Worm (Caenorhabditis elegans) whole organism, late embryonic: ENCODE measurements around the gene F53F4.4.

Experiments
- C08G9.2 ChIP-seq: sonication (generic microtip); optimal IDR thresholded peaks from 2 replicates; lab custom pipeline; 2016; ENCODE audit warnings: mild to moderate bottlenecking, missing genetic modification characterization, moderate library complexity, missing compliant biosample characterization
- C38D4.7 ChIP-seq: fragments of 200-800 bp; sonication (Bioruptor generic); optimal IDR thresholded peaks from 2 replicates; lab custom pipeline; 2018; ENCODE audit warnings: mild to moderate bottlenecking, missing genetic modification characterization, moderate library complexity, missing compliant biosample characterization
- K02D7.2 ChIP-seq: sonication (generic microtip); optimal IDR thresholded peaks from 2 replicates; lab custom pipeline; 2017; ENCODE audit warnings: mild to moderate bottlenecking, missing genetic modification characterization, missing compliant biosample characterization
- K09A11.1 ChIP-seq: sonication (generic microtip); optimal IDR thresholded peaks from 2 replicates; lab custom pipeline; 2017; ENCODE audit warnings: antibody characterized with exemption, mild to moderate bottlenecking, missing genetic modification characterization, missing compliant biosample characterization; ENCODE audit not compliant: insufficient read depth
- T23F11.4 ChIP-seq: fragments of 200-800 bp; sonication (Bioruptor generic); optimal IDR thresholded peaks from 2 replicates; lab custom pipeline; 2018; ENCODE audit warnings: mild to moderate bottlenecking, missing genetic modification characterization, missing compliant biosample characterization
- Y22D7AL.16 ChIP-seq: sonication (generic microtip); optimal IDR thresholded peaks from 2 replicates; lab custom pipeline; 2016; ENCODE audit warnings: missing genetic modification characterization, missing compliant biosample characterization
- ceh-18 ChIP-seq: sonication (generic microtip); optimal IDR thresholded peaks from 2 replicates; lab custom pipeline; 2016; ENCODE audit warnings: missing genetic modification characterization, missing compliant biosample characterization
- ceh-2 ChIP-seq: sonication (generic microtip); optimal IDR thresholded peaks from 2 replicates; lab custom pipeline; 2016; ENCODE audit warnings: missing genotype, missing genetic modification characterization, missing compliant biosample characterization
- ceh-30 ChIP-seq: fragments of 150-350 bp; optimal IDR thresholded peaks from 2 replicates; lab custom pipeline; 2014; ENCODE audit warnings: missing biosample characterization, missing genetic modification characterization
- ceh-31 ChIP-seq: sonication (generic microtip); optimal IDR thresholded peaks from 2 replicates; lab custom pipeline; 2016; ENCODE audit warnings: missing genetic modification characterization, missing compliant biosample characterization
- ceh-34 ChIP-seq: sonication (generic microtip); optimal IDR thresholded peaks from 2 replicates; lab custom pipeline; 2016; ENCODE audit warnings: mild to moderate bottlenecking, missing genetic modification characterization, missing compliant biosample characterization
- ceh-48 ChIP-seq: sonication (generic microtip); optimal IDR thresholded peaks from 2 replicates; lab custom pipeline; 2016; ENCODE audit warnings: missing genetic modification characterization, inconsistent platforms, missing compliant biosample characterization
- ceh-6 ChIP-seq: fragments of 200-800 bp; sonication (Bioruptor generic); optimal IDR thresholded peaks from 2 replicates; lab custom pipeline; 2018; ENCODE audit warnings: mild to moderate bottlenecking, missing genetic modification characterization, missing compliant biosample characterization
- ceh-9 ChIP-seq: sonication (generic microtip); optimal IDR thresholded peaks from 2 replicates; lab custom pipeline; 2016; ENCODE audit warnings: mild to moderate bottlenecking, missing genetic modification characterization, inconsistent platforms, missing compliant biosample characterization
- che-1 ChIP-seq: sonication (generic microtip); optimal IDR thresholded peaks from 2 replicates; lab custom pipeline; 2016; ENCODE audit warnings: mild to moderate bottlenecking, missing genetic modification characterization, missing compliant biosample characterization
- elt-4 ChIP-seq: sonication (generic microtip); optimal IDR thresholded peaks from 2 replicates; lab custom pipeline; 2016; ENCODE audit warnings: missing genetic modification characterization, missing compliant biosample characterization
- eyg-1 ChIP-seq: sonication (generic microtip); optimal IDR thresholded peaks from 2 replicates; lab custom pipeline; 2016; ENCODE audit warnings: missing genotype, missing genetic modification characterization, missing compliant biosample characterization
- fax-1 ChIP-seq: sonication (generic microtip); optimal IDR thresholded peaks from 2 replicates; lab custom pipeline; 2016; ENCODE audit warnings: missing genotype, missing genetic modification characterization, missing compliant biosample characterization
- hlh-30 ChIP-seq: sonication (generic microtip); optimal IDR thresholded peaks from 2 replicates; lab custom pipeline; 2017; ENCODE audit warnings: antibody characterized with exemption, missing genetic modification characterization, missing compliant biosample characterization; ENCODE audit not compliant: insufficient read depth
- lim-6 ChIP-seq: sonication (generic microtip); optimal IDR thresholded peaks from 2 replicates; lab custom pipeline; 2016; ENCODE audit warnings: missing genetic modification characterization, missing compliant biosample characterization
- madf-2 ChIP-seq: sonication (generic microtip); optimal IDR thresholded peaks from 2 replicates; lab custom pipeline; 2017; ENCODE audit warnings: missing genetic modification characterization, missing compliant biosample characterization
- nfya-1 ChIP-seq: sonication (generic microtip); optimal IDR thresholded peaks from 2 replicates; lab custom pipeline; 2017; ENCODE audit warnings: missing genetic modification characterization, mild to moderate bottlenecking, missing compliant biosample characterization, antibody characterized with exemption, moderate library complexity
- nhr-232 ChIP-seq: sonication (generic microtip); optimal IDR thresholded peaks from 2 replicates; lab custom pipeline; 2016; ENCODE audit warnings: missing genetic modification characterization, missing compliant biosample characterization
- npax-4 ChIP-seq: sonication (generic microtip); optimal IDR thresholded peaks from 2 replicates; lab custom pipeline; 2016; ENCODE audit warnings: missing genetic modification characterization, missing compliant biosample characterization
- pax-1 ChIP-seq: fragments of 150-350 bp; optimal IDR thresholded peaks from 2 replicates; lab custom pipeline; 2014; ENCODE audit warnings: missing biosample characterization, missing genetic modification characterization
- pha-4 ChIP-seq: fragments of 150-350 bp; optimal IDR thresholded peaks from 2 replicates; lab custom pipeline; 2018; ENCODE audit warnings: missing biosample characterization, missing genetic modification reagents, missing genetic modification characterization
- pqm-1 ChIP-seq: sonication (generic microtip); optimal IDR thresholded peaks from 2 replicates; lab custom pipeline; 2016; ENCODE audit warnings: missing genetic modification characterization, missing compliant biosample characterization
- pros-1 ChIP-seq: fragments of 150-350 bp; optimal IDR thresholded peaks from 2 replicates; lab custom pipeline; 2014; ENCODE audit warnings: missing biosample characterization, missing genetic modification reagents, missing genetic modification characterization
- ref-2 ChIP-seq: sonication (generic microtip); optimal IDR thresholded peaks from 2 replicates; lab custom pipeline; 2016; ENCODE audit warnings: missing genetic modification characterization, missing compliant biosample characterization
- rnt-1 ChIP-seq: sonication (generic microtip); optimal IDR thresholded peaks from 2 replicates; lab custom pipeline; 2016; ENCODE audit warnings: missing genetic modification characterization, missing compliant biosample characterization
- sdc-2 ChIP-seq: sonication (generic microtip); optimal IDR thresholded peaks from 2 replicates; lab custom pipeline; 2016; ENCODE audit warnings: missing genotype, missing genetic modification characterization, missing compliant biosample characterization
- sox-2 ChIP-seq: fragments of 200-800 bp; sonication (Bioruptor generic); IDR thresholded peaks from 2 replicates; pipeline ENCODE4 v1.3.6; 2022; ENCODE audit warnings: missing genetic modification reagents, missing genetic modification characterization, missing compliant biosample characterization
- sox-4 ChIP-seq: sonication (generic microtip); optimal IDR thresholded peaks from 2 replicates; lab custom pipeline; 2017; ENCODE audit warnings: mild to moderate bottlenecking, missing genetic modification characterization, inconsistent platforms, missing compliant biosample characterization
- syd-9 ChIP-seq: sonication (generic microtip); optimal IDR thresholded peaks from 2 replicates; lab custom pipeline; 2016; ENCODE audit warnings: mild to moderate bottlenecking, missing genetic modification characterization, moderate library complexity, missing compliant biosample characterization
- tbx-2 ChIP-seq: sonication (generic microtip); optimal IDR thresholded peaks from 2 replicates; lab custom pipeline; 2016; ENCODE audit warnings: missing genetic modification characterization, missing compliant biosample characterization
- ttx-3 ChIP-seq: sonication (generic microtip); optimal IDR thresholded peaks from 2 replicates; lab custom pipeline; 2016; ENCODE audit warnings: missing genetic modification reagents, missing genetic modification characterization, missing compliant biosample characterization
- unc-42 ChIP-seq: sonication (generic microtip); optimal IDR thresholded peaks from 2 replicates; lab custom pipeline; 2016; ENCODE audit warnings: missing genotype, missing genetic modification characterization, missing compliant biosample characterization
- unc-55 ChIP-seq: sonication (generic microtip); optimal IDR thresholded peaks from 2 replicates; lab custom pipeline; 2017; ENCODE audit warnings: missing biosample characterization, missing genetic modification reagents, missing genetic modification characterization
- unc-86 ChIP-seq: sonication (generic microtip); optimal IDR thresholded peaks from 2 replicates; lab custom pipeline; 2016; ENCODE audit warnings: missing genetic modification characterization, missing compliant biosample characterization
- zip-5 ChIP-seq: sonication (generic microtip); optimal IDR thresholded peaks from 2 replicates; lab custom pipeline; 2016; ENCODE audit warnings: missing genetic modification characterization, missing compliant biosample characterization
- ztf-16 ChIP-seq: sonication (generic microtip); optimal IDR thresholded peaks from 2 replicates; lab custom pipeline; 2017; ENCODE audit warnings: missing genetic modification characterization, missing compliant biosample characterization

Gene F53F4.4

ce11 chrV:13565197-13565596 lies 28.0 kb upstream of the F53F4.4 start (continued):
- TF ChIP-seq pha-4 (tag; lab: Kevin White, UChicago) (no peak), ceh-2 (tag; lab: Kevin White, UChicago) (no peak), pqm-1 (tag; lab: Kevin White, UChicago) (no peak), unc-42 (tag; lab: Kevin White, UChicago) (peak; percentile 5), fax-1 (tag; lab: Kevin White, UChicago) (no peak), K09A11.1 (tag; lab: Kevin White, UChicago) (no peak), eyg-1 (no peak), sox-2 (GFP tag; lab: Robert Waterston, UW) (peak; percentile 15; the same call in 1 of the 2 replicates), ceh-34 (tag; lab: Kevin White, UChicago) (no peak), lim-6 (tag; lab: Kevin White, UChicago) (no peak), K02D7.2 (no peak), npax-4 (tag; lab: Kevin White, UChicago) (no peak), Y22D7AL.16 (tag; lab: Kevin White, UChicago) (no peak), T23F11.4 (GFP tag; lab: Kevin White, UChicago) (no peak), pax-1 (no peak), sox-4 (tag; lab: Kevin White, UChicago) (no peak), elt-4 (no peak), nfya-1 (tag; lab: Kevin White, UChicago) (peak; percentile 67), unc-86 (no peak)

ce11 chrV:13565781-13566180 lies 27.4 kb upstream of the F53F4.4 start, which contains the start of gene slrp-1:
TSS of gene slrp-1 (plus strand) at chrV:13565863.
- TF ChIP-seq ceh-34 (tag; lab: Kevin White, UChicago): no peak
- no peak for TF ChIP-seq ztf-16 (tag; lab: Kevin White, UChicago)
- TF ChIP-seq rnt-1: no peak
- no peak for TF ChIP-seq ref-2 (tag; lab: Kevin White, UChicago)
- no peak for TF ChIP-seq syd-9 (tag; lab: Kevin White, UChicago)
- no peak for TF ChIP-seq tbx-2 (tag; lab: Kevin White, UChicago)
- TF ChIP-seq che-1 (tag; lab: Kevin White, UChicago): no peak
- no peak for TF ChIP-seq ceh-9
- TF ChIP-seq ceh-18 (tag; lab: Kevin White, UChicago): no peak
- TF ChIP-seq ceh-31 (tag; lab: Kevin White, UChicago): no peak
- no peak for TF ChIP-seq ceh-6 (GFP tag; lab: Kevin White, UChicago)
- no peak for TF ChIP-seq ceh-48
- TF ChIP-seq zip-5 (tag; lab: Kevin White, UChicago): no peak
- TF ChIP-seq fax-1 (tag; lab: Kevin White, UChicago): no peak
- no peak for TF ChIP-seq unc-55
- TF ChIP-seq C08G9.2 (tag; lab: Kevin White, UChicago): no peak
- TF ChIP-seq ceh-30 (tag; lab: Kevin White, UChicago): no peak
- TF ChIP-seq elt-4: no peak
- TF ChIP-seq, all 69 proteins: peak for 0

ce11 chrV:13566967-13567366 lies 26.2 kb upstream of the F53F4.4 start:
- TF ChIP-seq hlh-30: no peak
- TF ChIP-seq ttx-3 (tag; lab: Kevin White, UChicago): no peak
- no peak for TF ChIP-seq sdc-2
- no peak for TF ChIP-seq lim-6 (tag; lab: Kevin White, UChicago)
- TF ChIP-seq ceh-2 (tag; lab: Kevin White, UChicago): no peak
- TF ChIP-seq madf-2 (tag; lab: Kevin White, UChicago): no peak
- TF ChIP-seq unc-55: no peak
- TF ChIP-seq tbx-2 (tag; lab: Kevin White, UChicago): no peak
- no peak for TF ChIP-seq C38D4.7 (GFP tag; lab: Kevin White, UChicago)
- TF ChIP-seq npax-4 (tag; lab: Kevin White, UChicago): no peak
- no peak for TF ChIP-seq rnt-1
- no peak for TF ChIP-seq nhr-232 (tag; lab: Kevin White, UChicago)
- TF ChIP-seq ztf-16 (tag; lab: Kevin White, UChicago): no peak
- TF ChIP-seq K09A11.1 (tag; lab: Kevin White, UChicago): no peak
- TF ChIP-seq ceh-34 (tag; lab: Kevin White, UChicago): no peak
- TF ChIP-seq Y22D7AL.16 (tag; lab: Kevin White, UChicago): no peak
- no peak for TF ChIP-seq sox-2 (GFP tag; lab: Robert Waterston, UW)
- no peak for TF ChIP-seq pros-1 (tag; lab: Kevin White, UChicago)
